Fruit fly (Drosophila melanogaster) whole organism, embryonic: ENCODE measurements around the gene CG15740.

Source experiments
- Adf1 ChIP-seq: fragments of 200-800 bp; sonication (Bioruptor generic); IDR thresholded peaks from 2 replicates; pipeline ENCODE4 v1.3.6; 2022; ENCODE audit warnings: missing biosample characterization, missing genetic modification characterization
- Asciz ChIP-seq: fragments of 200-800 bp; sonication (Bioruptor generic); optimal IDR thresholded peaks from 2 replicates; lab custom pipeline; 2017; ENCODE audit warnings: missing biosample characterization, mild to moderate bottlenecking, missing genetic modification characterization, missing genetic modification reagents
- Bgb ChIP-seq: fragments of 200-800 bp; sonication (Bioruptor generic); IDR thresholded peaks from 2 replicates; pipeline ENCODE4 v1.3.6; 2022; ENCODE audit warnings: missing biosample characterization, missing genetic modification characterization; ENCODE audit not compliant: partially characterized antibody
- CG10267 ChIP-seq: fragments of 200-800 bp; sonication (Bioruptor generic); optimal IDR thresholded peaks from 2 replicates; lab custom pipeline; 2018; ENCODE audit warnings: missing biosample characterization, mild to moderate bottlenecking, missing genetic modification characterization, moderate library complexity
- CG15269 ChIP-seq: fragments of 200-800 bp; sonication (Bioruptor generic); optimal IDR thresholded peaks from 2 replicates; lab custom pipeline; 2018; ENCODE audit warnings: missing biosample characterization, mild to moderate bottlenecking, missing genetic modification characterization, moderate library complexity
- CG17186 ChIP-seq: fragments of 200-800 bp; sonication (Bioruptor generic); optimal IDR thresholded peaks from 3 replicates; lab custom pipeline; 2017; ENCODE audit warnings: missing biosample characterization, missing genetic modification reagents, missing genetic modification characterization
- CG17802 ChIP-seq: fragments of 200-800 bp; sonication (Bioruptor generic); optimal IDR thresholded peaks from 2 replicates; lab custom pipeline; 2018; ENCODE audit warnings: missing biosample characterization, mild to moderate bottlenecking, missing genetic modification characterization, moderate library complexity
- CG18011 ChIP-seq: fragments of 200-800 bp; sonication (Bioruptor generic); optimal IDR thresholded peaks from 2 replicates; lab custom pipeline; 2017; ENCODE audit warnings: missing biosample characterization, missing genetic modification characterization, mild to moderate bottlenecking, moderate library complexity, missing genotype
- CG2120 ChIP-seq: fragments of 200-800 bp; sonication (Bioruptor generic); optimal IDR thresholded peaks from 3 replicates; lab custom pipeline; 2016; ENCODE audit warnings: missing biosample characterization, missing genetic modification characterization
- CG2129 ChIP-seq: fragments of 200-800 bp; sonication (Bioruptor generic); IDR thresholded peaks from 2 replicates; pipeline ENCODE4 v1.3.6; 2022; ENCODE audit warnings: missing biosample characterization, missing genetic modification characterization; ENCODE audit not compliant: partially characterized antibody
- CG2875 ChIP-seq: fragments of 200-800 bp; sonication (Bioruptor generic); optimal IDR thresholded peaks from 2 replicates; lab custom pipeline; 2017; ENCODE audit warnings: missing biosample characterization, mild to moderate bottlenecking, missing genetic modification characterization, missing genetic modification reagents
- CG31224 ChIP-seq: fragments of 200-800 bp; sonication (Bioruptor generic); IDR thresholded peaks from 2 replicates; pipeline ENCODE4 v1.3.6; 2022; ENCODE audit warnings: missing biosample characterization, missing genetic modification characterization
- CG31441 ChIP-seq: fragments of 200-800 bp; sonication (Bioruptor generic); IDR thresholded peaks from 2 replicates; pipeline ENCODE4 v1.3.6; 2022; ENCODE audit warnings: missing biosample characterization, missing genetic modification characterization
- CG3163 ChIP-seq: fragments of 200-800 bp; sonication (Bioruptor generic); optimal IDR thresholded peaks from 3 replicates; lab custom pipeline; 2016; ENCODE audit warnings: missing biosample characterization, missing genetic modification characterization
- CG32772 ChIP-seq: fragments of 200-800 bp; sonication (Bioruptor generic); IDR thresholded peaks from 2 replicates; pipeline ENCODE4 v1.3.6; 2022; ENCODE audit warnings: missing biosample characterization, missing genetic modification characterization
- CG4854 ChIP-seq: fragments of 200-800 bp; sonication (Bioruptor generic); optimal IDR thresholded peaks from 2 replicates; lab custom pipeline; 2016; ENCODE audit warnings: missing biosample characterization, missing genetic modification characterization, inconsistent platforms
- CG5245 ChIP-seq: fragments of 200-800 bp; sonication (Bioruptor generic); optimal IDR thresholded peaks from 3 replicates; lab custom pipeline; 2016; ENCODE audit warnings: missing biosample characterization, missing genetic modification characterization
- CG6854 ChIP-seq: fragments of 200-800 bp; sonication (Bioruptor generic); optimal IDR thresholded peaks from 3 replicates; lab custom pipeline; 2017; ENCODE audit warnings: missing biosample characterization, mild to moderate bottlenecking, missing genetic modification characterization
- CG8290 ChIP-seq, 3 experiments: fragments of 200-800 bp; sonication (Bioruptor generic); optimal IDR thresholded peaks; 2 replicates each; lab custom pipeline; 2016 to 2019; ENCODE audit warnings: missing biosample characterization in 3 of 3, missing genetic modification characterization in 3 of 3, mild to moderate bottlenecking in 2 of 3, moderate library complexity in 1 of 3
- CG8359 ChIP-seq: fragments of 200-800 bp; sonication (Bioruptor generic); optimal IDR thresholded peaks from 2 replicates; lab custom pipeline; 2017; ENCODE audit warnings: missing biosample characterization, mild to moderate bottlenecking, missing genetic modification characterization, borderline replicate concordance
- CG8765 ChIP-seq: fragments of 200-800 bp; sonication (Bioruptor generic); IDR thresholded peaks from 2 replicates; pipeline ENCODE4 v1.3.6; 2022; ENCODE audit warnings: missing biosample characterization, missing genetic modification characterization
- CG9876 ChIP-seq: fragments of 200-800 bp; sonication (Bioruptor generic); optimal IDR thresholded peaks from 2 replicates; lab custom pipeline; 2016; ENCODE audit warnings: missing biosample characterization, missing genetic modification characterization
- CG9932 ChIP-seq: fragments of 200-800 bp; sonication (Bioruptor generic); IDR thresholded peaks from 2 replicates; pipeline ENCODE4 v1.3.6; 2022; ENCODE audit warnings: missing biosample characterization, missing genetic modification characterization
- D19A ChIP-seq: fragments of 200-800 bp; optimal IDR thresholded peaks from 3 replicates; lab custom pipeline; 2019; ENCODE audit warnings: missing biosample characterization, mild to moderate bottlenecking, missing genetic modification characterization, moderate library complexity
- D19B ChIP-seq: fragments of 200-800 bp; sonication (Bioruptor generic); optimal IDR thresholded peaks from 2 replicates; lab custom pipeline; 2017; ENCODE audit warnings: missing biosample characterization, mild to moderate bottlenecking, missing genetic modification characterization
- Doc3 ChIP-seq: fragments of 200-800 bp; sonication (Bioruptor generic); IDR thresholded peaks from 3 replicates; pipeline ENCODE4 v1.3.6; 2022; ENCODE audit warnings: missing biosample characterization, missing genetic modification characterization; ENCODE audit not compliant: partially characterized antibody
- Ets65A ChIP-seq: fragments of 200-800 bp; sonication (Bioruptor generic); peaks from one replicate; lab custom pipeline; 2016; ENCODE audit warnings: missing biosample characterization, missing genetic modification characterization
- Fer2 ChIP-seq: fragments of 200-800 bp; sonication (Bioruptor generic); optimal IDR thresholded peaks from 2 replicates; lab custom pipeline; 2018; ENCODE audit warnings: missing biosample characterization, mild to moderate bottlenecking, missing genetic modification characterization, moderate library complexity
- Meics ChIP-seq: fragments of 200-800 bp; sonication (Bioruptor generic); optimal IDR thresholded peaks from 2 replicates; lab custom pipeline; 2017; ENCODE audit warnings: missing biosample characterization, mild to moderate bottlenecking, missing genetic modification characterization
- Neu2 ChIP-seq: fragments of 200-800 bp; sonication (Bioruptor generic); optimal IDR thresholded peaks from 3 replicates; lab custom pipeline; 2016; ENCODE audit warnings: missing biosample characterization, missing genetic modification characterization, borderline replicate concordance
- Spps ChIP-seq: fragments of 200-800 bp; sonication (Bioruptor generic); optimal IDR thresholded peaks from 2 replicates; lab custom pipeline; 2018; ENCODE audit warnings: missing biosample characterization, mild to moderate bottlenecking, missing genetic modification characterization
- al ChIP-seq: fragments of 200-800 bp; sonication (Bioruptor generic); IDR thresholded peaks from 2 replicates; pipeline ENCODE4 v1.3.6; 2022; ENCODE audit warnings: missing biosample characterization, missing genetic modification characterization
- cg ChIP-seq: fragments of 200-800 bp; sonication (Bioruptor generic); optimal IDR thresholded peaks from 3 replicates; lab custom pipeline; 2019; ENCODE audit warnings: missing biosample characterization, mild to moderate bottlenecking, missing genetic modification characterization, moderate library complexity
- crp ChIP-seq, 2 experiments: fragments of 200-800 bp; sonication (Bioruptor generic); optimal IDR thresholded peaks; 2 replicates in 1 of 2; 3 replicates in 1 of 2; lab custom pipeline; 2017; ENCODE audit warnings: missing biosample characterization in 2 of 2, missing genetic modification characterization in 2 of 2, mild to moderate bottlenecking in 1 of 2, moderate library complexity in 1 of 2
- dan ChIP-seq: fragments of 200-800 bp; sonication (Bioruptor generic); IDR thresholded peaks from 2 replicates; pipeline ENCODE4 v1.3.6; 2022; ENCODE audit warnings: missing biosample characterization, missing genetic modification characterization
- dysf ChIP-seq: fragments of 200-800 bp; sonication (Bioruptor generic); IDR thresholded peaks from 3 replicates; pipeline ENCODE4 v1.3.6; 2022; ENCODE audit warnings: missing biosample characterization, missing genetic modification characterization
- esg ChIP-seq: fragments of 200-800 bp; sonication (Bioruptor generic); conservative IDR thresholded peaks from 2 replicates; pipeline ENCODE4 v1.3.6; 2022; ENCODE audit warnings: missing biosample characterization, missing genetic modification characterization
- fu2 ChIP-seq: fragments of 200-800 bp; sonication (Bioruptor generic); optimal IDR thresholded peaks from 2 replicates; lab custom pipeline; 2016; ENCODE audit warnings: missing biosample characterization, missing genetic modification characterization
- gem ChIP-seq: fragments of 200-800 bp; sonication (Bioruptor generic); optimal IDR thresholded peaks from 2 replicates; lab custom pipeline; 2019; ENCODE audit warnings: missing biosample characterization, mild to moderate bottlenecking, missing genetic modification characterization, moderate library complexity
- gro ChIP-seq: fragments of 200-800 bp; sonication (Bioruptor generic); optimal IDR thresholded peaks from 2 replicates; lab custom pipeline; 2016; ENCODE audit warnings: missing biosample characterization, missing genetic modification characterization
- gsb ChIP-seq: fragments of 200-800 bp; sonication (Bioruptor generic); IDR thresholded peaks from 2 replicates; pipeline ENCODE4 v1.3.6; 2022; ENCODE audit warnings: missing biosample characterization, missing genetic modification characterization
- gsb-n ChIP-seq: fragments of 200-800 bp; sonication (Bioruptor generic); optimal IDR thresholded peaks from 3 replicates; lab custom pipeline; 2018; ENCODE audit warnings: missing biosample characterization, mild to moderate bottlenecking, missing genetic modification characterization
- hb ChIP-seq: fragments of 200-800 bp; sonication (Bioruptor generic); IDR thresholded peaks from 3 replicates; pipeline ENCODE4 v1.3.6; 2022; ENCODE audit warnings: missing biosample characterization, missing genetic modification characterization; ENCODE audit not compliant: partially characterized antibody
- lab ChIP-seq: fragments of 200-800 bp; sonication (Bioruptor generic); optimal IDR thresholded peaks from 3 replicates; lab custom pipeline; 2017; ENCODE audit warnings: missing biosample characterization, missing genetic modification characterization, mild to moderate bottlenecking, moderate library complexity, missing genetic modification reagents
- p53 ChIP-seq: fragments of 200-800 bp; sonication (Bioruptor generic); optimal IDR thresholded peaks from 2 replicates; lab custom pipeline; 2016; ENCODE audit warnings: missing biosample characterization, missing genetic modification characterization
- ranshi ChIP-seq: fragments of 200-800 bp; sonication (Bioruptor generic); IDR thresholded peaks from 2 replicates; pipeline ENCODE4 v1.3.6; 2022; ENCODE audit warnings: missing biosample characterization, missing genetic modification characterization
- tap ChIP-seq: fragments of 200-800 bp; optimal IDR thresholded peaks from 3 replicates; lab custom pipeline; 2019; ENCODE audit warnings: missing biosample characterization, mild to moderate bottlenecking, missing genetic modification characterization, moderate library complexity
- tin ChIP-seq: fragments of 200-800 bp; sonication (Bioruptor generic); optimal IDR thresholded peaks from 3 replicates; lab custom pipeline; 2016; ENCODE audit warnings: missing biosample characterization, missing genetic modification characterization
- toy ChIP-seq: fragments of 200-800 bp; sonication (Bioruptor generic); IDR thresholded peaks from 2 replicates; pipeline ENCODE4 v1.3.6; 2022; ENCODE audit warnings: missing biosample characterization, missing genetic modification characterization
- wdn ChIP-seq: fragments of 200-800 bp; sonication (Bioruptor generic); IDR thresholded peaks from 2 replicates; pipeline ENCODE4 v1.3.6; 2022; ENCODE audit warnings: missing biosample characterization, missing genetic modification characterization
- zf30C ChIP-seq: fragments of 200-800 bp; sonication (Bioruptor generic); optimal IDR thresholded peaks from 3 replicates; lab custom pipeline; 2018; ENCODE audit warnings: missing biosample characterization, mild to moderate bottlenecking, missing genetic modification characterization

The CG15740 gene

dm6 chrX:11868866-11869265 is 23.0 kb upstream of the CG15740 start, which contains the start of the genes Nrd1 and CG1847 (continued):
- no peak for TF ChIP-seq lab
- TF ChIP-seq Neu2, result no peak
- no peak for TF ChIP-seq toy
- no peak for TF ChIP-seq p53 (GFP tag; lab: Kevin White, UChicago)
- no peak for TF ChIP-seq gro
- no peak for TF ChIP-seq dan (GFP tag; lab: Robert Waterston, UW)
- TF ChIP-seq wdn (GFP tag; lab: Robert Waterston, UW), result no peak
- TF ChIP-seq CG15269, result no peak
- TF ChIP-seq gsb-n (tag; lab: Kevin White, UChicago), result no peak
- no peak for TF ChIP-seq CG2120 (GFP tag; lab: Kevin White, UChicago)
- TF ChIP-seq ranshi (GFP tag; lab: Robert Waterston, UW), result no peak
- no peak for TF ChIP-seq CG9932 (GFP tag; lab: Robert Waterston, UW)
- TF ChIP-seq hb, result peak; percentile 84; the same call in 2 of the 3 replicates
- TF ChIP-seq gsb (GFP tag; lab: Robert Waterston, UW), result no peak
- no peak for TF ChIP-seq CG2875 (GFP tag; lab: Kevin White, UChicago)
- no peak for TF ChIP-seq al (GFP tag; lab: Robert Waterston, UW)
- TF ChIP-seq crp (GFP tag; optimal IDR thresholded peaks at IDR 0.05; lab: Kevin White, UChicago), result no peak
- no peak for TF ChIP-seq fu2 (GFP tag; lab: Kevin White, UChicago)
- no peak for TF ChIP-seq D19A (tag; lab: Kevin White, UChicago)
- no peak for TF ChIP-seq CG18011
- TF ChIP-seq Spps (tag; lab: Kevin White, UChicago), result no peak
- TF ChIP-seq CG6854 (GFP tag; lab: Kevin White, UChicago), result no peak
- no peak for TF ChIP-seq CG31224 (GFP tag; lab: Robert Waterston, UW)
- no peak for TF ChIP-seq CG32772 (GFP tag; lab: Robert Waterston, UW)
- no peak for TF ChIP-seq tap (tag; lab: Kevin White, UChicago)
- peak; percentile 64 for TF ChIP-seq Doc3
- no peak for TF ChIP-seq CG5245 (GFP tag; lab: Kevin White, UChicago)
- TF ChIP-seq Fer2 (tag; lab: Kevin White, UChicago), result no peak
- no peak for TF ChIP-seq CG8359 (GFP tag; lab: Kevin White, UChicago)
- no peak for TF ChIP-seq Asciz (GFP tag; lab: Kevin White, UChicago)
- TF ChIP-seq dysf (GFP tag; lab: Robert Waterston, UW), result no peak
- 0 out of 2 replicates have a peak, but pooled peaks have one; percentile 36 for TF ChIP-seq CG2129 (GFP tag; lab: Robert Waterston, UW)
- TF ChIP-seq tin, result no peak
- TF ChIP-seq cg (GFP tag; lab: Kevin White, UChicago), result no peak
- TF ChIP-seq Ets65A, result no peak
- peak; percentile 77 for TF ChIP-seq Bgb (GFP tag; lab: Robert Waterston, UW)
- TF ChIP-seq esg (GFP tag; lab: Robert Waterston, UW), result no peak
- TF ChIP-seq Adf1 (GFP tag; lab: Robert Waterston, UW), result no peak
- TF ChIP-seq gem, result no peak
- no peak for TF ChIP-seq CG3163 (GFP tag; lab: Kevin White, UChicago)
- no peak for TF ChIP-seq CG17802 (tag; lab: Kevin White, UChicago)
- no peak for TF ChIP-seq CG8765 (GFP tag; lab: Robert Waterston, UW)
- no peak for TF ChIP-seq CG9876
- TF ChIP-seq CG31441, result no peak
- TF ChIP-seq CG10267, result peak; percentile 37
- no peak for TF ChIP-seq Meics (GFP tag; lab: Kevin White, UChicago)
- no peak for TF ChIP-seq D19B
- TF ChIP-seq CG17186 (GFP tag; lab: Kevin White, UChicago), result peak; percentile 48
- TF ChIP-seq CG4854 (GFP tag; lab: Kevin White, UChicago), result no peak
- TF ChIP-seq zf30C, result no peak
- peak; percentile 10 for TF ChIP-seq CG8290 (GFP tag; optimal IDR thresholded peaks at IDR 0.05; lab: Kevin White, UChicago)
- TF ChIP-seq CG8290 (tag; optimal IDR thresholded peaks at IDR 0.05; lab: Kevin White, UChicago), result no peak
